Fruit fly (Drosophila melanogaster): ENCODE results near the gene CG3597.
A peak's percentile ranks its signal among the peaks of the same experiment; 100 is the strongest.

The CG3597 gene

dm6 chr2L:2364200-2364754, 7.0 kb downstream of the CG3597 start (continued):
- TF ChIP-seq CG9932 (GFP tag; IDR thresholded peaks at IDR 0.05) (0 out of 2 replicates have a peak, but pooled peaks have one; percentile 6), Chrac-16 (GFP tag; optimal IDR thresholded peaks at IDR 0.05) (no peak), CG8290 (GFP tag; optimal IDR thresholded peaks at IDR 0.05) (no peak), CG8290 (tag; optimal IDR thresholded peaks at IDR 0.05) (peak in 1 of 2 experiments; percentile 63), CG2199 (GFP tag; IDR thresholded peaks at IDR 0.05) (no peak), CG10654 (GFP tag; optimal IDR thresholded peaks at IDR 0.05) (no peak), CG17802 (tag; optimal IDR thresholded peaks at IDR 0.05) (no peak), CG43689 (GFP tag; IDR thresholded peaks at IDR 0.05) (no peak), CG7928 (GFP tag; optimal IDR thresholded peaks at IDR 0.05) (no peak), CG18599 (GFP tag; optimal IDR thresholded peaks at IDR 0.05) (no peak), lbe (GFP tag; optimal IDR thresholded peaks at IDR 0.05) (no peak), CkIIα-i1 (GFP tag; IDR thresholded peaks at IDR 0.05) (no peak), Gug (GFP tag; IDR thresholded peaks at IDR 0.05) (no peak), CG4854 (GFP tag; optimal IDR thresholded peaks at IDR 0.05) (no peak), Atf-2 (GFP tag; optimal IDR thresholded peaks at IDR 0.05) (no peak), CG12104 (GFP tag; optimal IDR thresholded peaks at IDR 0.05) (no peak), CG6813 (GFP tag; optimal IDR thresholded peaks at IDR 0.05) (no peak), Xbp1 (GFP tag; optimal IDR thresholded peaks at IDR 0.05) (no peak), CG34224 (GFP tag; IDR thresholded peaks at IDR 0.05; ENCODE audit: partially characterized antibody) (no peak), fd3F (GFP tag; optimal IDR thresholded peaks at IDR 0.05) (no peak), insv (GFP tag; optimal IDR thresholded peaks at IDR 0.05) (no peak), Hsf (GFP tag; optimal IDR thresholded peaks at IDR 0.05) (no peak), CG7786 (GFP tag; optimal IDR thresholded peaks at IDR 0.05) (no peak), CG2129 (GFP tag; IDR thresholded peaks at IDR 0.05; ENCODE audit: partially characterized antibody) (no peak), CG31224 (GFP tag; IDR thresholded peaks at IDR 0.05) (no peak), dan (GFP tag; IDR thresholded peaks at IDR 0.05) (no peak), Opbp (GFP tag; IDR thresholded peaks at IDR 0.05; ENCODE audit: partially characterized antibody) (peak; percentile 64; the same call in 1 of the 3 replicates), MESR4 (GFP tag; optimal IDR thresholded peaks at IDR 0.05) (peak; percentile 88), otp (GFP tag; IDR thresholded peaks at IDR 0.05) (0 out of 3 replicates have a peak, but pooled peaks have one; percentile 46), CG14441 (GFP tag; IDR thresholded peaks at IDR 0.05) (no peak), exex (tag; optimal IDR thresholded peaks at IDR 0.05) (no peak), CG2712 (tag; optimal IDR thresholded peaks at IDR 0.05) (no peak), btn (GFP tag; optimal IDR thresholded peaks at IDR 0.05) (no peak), B-H2 (GFP tag; optimal IDR thresholded peaks at IDR 0.05) (no peak), stc (GFP tag; IDR thresholded peaks at IDR 0.05) (no peak), CG8388 (GFP tag; optimal IDR thresholded peaks at IDR 0.05) (no peak), emc (GFP tag; optimal IDR thresholded peaks at IDR 0.05) (no peak), Ravus (GFP tag; IDR thresholded peaks at IDR 0.05) (no peak), CG17829 (tag; optimal IDR thresholded peaks at IDR 0.05) (no peak), YL-1 (GFP tag; optimal IDR thresholded peaks at IDR 0.05) (peak; percentile 68), Sin3A (optimal IDR thresholded peaks at IDR 0.05) (no peak), CG6689 (GFP tag; IDR thresholded peaks at IDR 0.05) (no peak), Dref (GFP tag; IDR thresholded peaks at IDR 0.05) (no peak), en (GFP tag; optimal IDR thresholded peaks at IDR 0.05) (no peak), vnd (GFP tag; IDR thresholded peaks at IDR 0.05; ENCODE audit: partially characterized antibody) (peak; percentile 66), Nf-YB (GFP tag; optimal IDR thresholded peaks at IDR 0.05) (no peak), CG11695 (GFP tag; IDR thresholded peaks at IDR 0.05) (no peak), CG12769 (tag; optimal IDR thresholded peaks at IDR 0.05) (no peak), Lhr (GFP tag; optimal IDR thresholded peaks at IDR 0.05) (no peak), CG31441 (GFP tag; IDR thresholded peaks at IDR 0.05) (no peak; the same call in 1 of the 2 replicates), kni (GFP tag; optimal IDR thresholded peaks at IDR 0.05) (no peak), CG13123 (GFP tag; optimal IDR thresholded peaks at IDR 0.05) (no peak)
